Worm (Caenorhabditis elegans) whole organism, L1 larva: ENCODE data around the gene ddx-17.

ENCODE experiments used
- C04F5.9 ChIP-seq: sonication (generic microtip); optimal IDR thresholded peaks from 2 replicates; lab custom pipeline; 2016; ENCODE audit warnings: missing genetic modification characterization, missing compliant biosample characterization
- C34B4.2 ChIP-seq: sonication (generic microtip); optimal IDR thresholded peaks from 2 replicates; lab custom pipeline; 2017; ENCODE audit warnings: mild to moderate bottlenecking, missing genetic modification characterization, missing compliant biosample characterization
- F16B12.6 ChIP-seq: fragments of 150-350 bp; optimal IDR thresholded peaks from 2 replicates; lab custom pipeline; 2014; ENCODE audit warnings: missing biosample characterization, missing genetic modification characterization
- ceh-8 ChIP-seq: fragments of 200-800 bp; sonication (Bioruptor generic); optimal IDR thresholded peaks from 2 replicates; lab custom pipeline; 2018; ENCODE audit warnings: mild to moderate bottlenecking, missing genetic modification characterization, moderate library complexity, missing compliant biosample characterization
- ceh-88 ChIP-seq: fragments of 200-800 bp; sonication (Bioruptor generic); IDR thresholded peaks from 2 replicates; pipeline ENCODE4 v1.3.6; 2022; ENCODE audit warnings: missing genetic modification characterization, missing compliant biosample characterization
- ces-1 ChIP-seq: fragments of 150-350 bp; optimal IDR thresholded peaks from 2 replicates; lab custom pipeline; 2014; ENCODE audit warnings: missing biosample characterization, missing genetic modification reagents, missing genetic modification characterization
- dsc-1 ChIP-seq: sonication (generic microtip); optimal IDR thresholded peaks from 2 replicates; lab custom pipeline; 2016; ENCODE audit warnings: mild to moderate bottlenecking, missing genetic modification characterization, missing compliant biosample characterization
- efl-1 ChIP-seq, 4 experiments: fragments of 150-350 bp; optimal IDR thresholded peaks in 3 of 4; peaks in 1 of 4; 1 replicate in 1 of 4; 2 replicates in 3 of 4; lab custom pipeline; 2014; ENCODE audit warnings: missing biosample characterization in 2 of 4, missing genetic modification characterization in 2 of 4, missing genetic modification reagents in 2 of 4
- efl-3 ChIP-seq: fragments of 200-800 bp; sonication (Bioruptor generic); optimal IDR thresholded peaks from 2 replicates; lab custom pipeline; 2018; ENCODE audit warnings: mild to moderate bottlenecking, missing genetic modification characterization, missing compliant biosample characterization
- egl-13 ChIP-seq: sonication (generic microtip); optimal IDR thresholded peaks from 2 replicates; lab custom pipeline; 2016; ENCODE audit warnings: missing genotype, missing genetic modification reagents, missing genetic modification characterization, missing compliant biosample characterization
- egl-27 ChIP-seq, 2 experiments: fragments of 150-350 bp in 1 of 2; sonication (generic microtip); optimal IDR thresholded peaks; 3 replicates each; lab custom pipeline; 2017 to 2018; ENCODE audit warnings: missing biosample characterization in 2 of 2, missing genetic modification characterization in 2 of 2, missing genetic modification reagents in 2 of 2
- elt-2 ChIP-seq: sonication (generic microtip); optimal IDR thresholded peaks from 2 replicates; lab custom pipeline; 2016; ENCODE audit warnings: missing genetic modification characterization, mild to moderate bottlenecking, inconsistent platforms, missing compliant biosample characterization, missing genetic modification reagents
- elt-3 ChIP-seq, 6 experiments: fragments of 150-350 bp in 1 of 6; sonication (generic microtip); optimal IDR thresholded peaks; 2 replicates each; lab custom pipeline; 2017 to 2018; ENCODE audit warnings: missing biosample characterization in 6 of 6, missing genetic modification characterization in 6 of 6, inconsistent platforms in 1 of 6
- ets-5 ChIP-seq: fragments of 200-800 bp; sonication (Bioruptor generic); IDR thresholded peaks from 2 replicates; pipeline ENCODE4 v1.3.6; 2022; ENCODE audit warnings: missing genetic modification characterization, missing compliant biosample characterization
- fkh-4 ChIP-seq: sonication (generic microtip); optimal IDR thresholded peaks from 2 replicates; lab custom pipeline; 2016; ENCODE audit warnings: missing compliant biosample characterization, missing genetic modification characterization, borderline replicate concordance
- fkh-8 ChIP-seq: sonication (generic microtip); optimal IDR thresholded peaks from 2 replicates; lab custom pipeline; 2016; ENCODE audit warnings: mild to moderate bottlenecking, missing genetic modification characterization, missing compliant biosample characterization
- fos-1 ChIP-seq: fragments of 150-350 bp; optimal IDR thresholded peaks from 2 replicates; lab custom pipeline; 2014; ENCODE audit warnings: missing biosample characterization, missing genetic modification characterization
- grh-1 ChIP-seq: fragments of 200-800 bp; sonication (Bioruptor generic); IDR thresholded peaks from 2 replicates; pipeline ENCODE4 v1.3.6; 2022; ENCODE audit warnings: missing genetic modification reagents, missing genetic modification characterization, missing compliant biosample characterization
- hpl-2 ChIP-seq: fragments of 150-350 bp; optimal IDR thresholded peaks from 2 replicates; lab custom pipeline; 2014; ENCODE audit warnings: missing biosample characterization, missing genetic modification reagents, missing genetic modification characterization
- irx-1 ChIP-seq: sonication (generic microtip); optimal IDR thresholded peaks from 2 replicates; lab custom pipeline; 2016; ENCODE audit warnings: missing genetic modification characterization, missing compliant biosample characterization
- isw-1 ChIP-seq: fragments of 200-800 bp; sonication (Bioruptor generic); IDR thresholded peaks from 2 replicates; pipeline ENCODE4 v1.3.6; 2022; ENCODE audit warnings: missing genetic modification characterization, missing compliant biosample characterization
- jun-1 ChIP-seq: fragments of 150-350 bp; optimal IDR thresholded peaks from 2 replicates; lab custom pipeline; 2014; ENCODE audit warnings: missing biosample characterization, missing genetic modification reagents, missing genetic modification characterization
- lin-13 ChIP-seq: fragments of 150-350 bp; optimal IDR thresholded peaks from 2 replicates; lab custom pipeline; 2014; ENCODE audit warnings: missing biosample characterization, missing genetic modification reagents, missing genetic modification characterization
- lin-15B ChIP-seq: fragments of 150-350 bp; sonication (generic microtip); optimal IDR thresholded peaks from 3 replicates; lab custom pipeline; 2014; ENCODE audit warnings: missing biosample characterization, missing genetic modification characterization
- lin-39 ChIP-seq: fragments of 150-350 bp; optimal IDR thresholded peaks from 2 replicates; lab custom pipeline; 2014; ENCODE audit warnings: missing biosample characterization, missing genetic modification reagents, missing genetic modification characterization
- lir-3 ChIP-seq: sonication (generic microtip); optimal IDR thresholded peaks from 2 replicates; lab custom pipeline; 2016; ENCODE audit warnings: mild to moderate bottlenecking, missing genetic modification characterization, moderate library complexity, missing compliant biosample characterization; ENCODE audit not compliant: poor library complexity
- mab-9 ChIP-seq: fragments of 200-800 bp; sonication (Bioruptor generic); IDR thresholded peaks from 2 replicates; pipeline ENCODE4 v1.3.6; 2022; ENCODE audit warnings: missing genetic modification reagents, missing genetic modification characterization, missing compliant biosample characterization
- mef-2 ChIP-seq: fragments of 150-350 bp; optimal IDR thresholded peaks from 2 replicates; lab custom pipeline; 2014; ENCODE audit warnings: missing biosample characterization, missing genetic modification characterization
- nhr-12 ChIP-seq: sonication (generic microtip); optimal IDR thresholded peaks from 2 replicates; lab custom pipeline; 2017; ENCODE audit warnings: missing biosample characterization, missing genetic modification characterization
- nhr-19 ChIP-seq: fragments of 200-800 bp; sonication (Bioruptor generic); conservative IDR thresholded peaks from 2 replicates; pipeline ENCODE4 v1.3.6; 2022; ENCODE audit warnings: missing genetic modification characterization, missing compliant biosample characterization
- nhr-20 ChIP-seq: sonication (generic microtip); optimal IDR thresholded peaks from 2 replicates; lab custom pipeline; 2016; ENCODE audit warnings: mild to moderate bottlenecking, missing genetic modification characterization, missing compliant biosample characterization
- nhr-77 ChIP-seq: fragments of 150-350 bp; optimal IDR thresholded peaks from 2 replicates; lab custom pipeline; 2014; ENCODE audit warnings: missing biosample characterization, missing genetic modification characterization
- nhr-85 ChIP-seq: sonication (generic microtip); peaks from one replicate; lab custom pipeline; 2016; ENCODE audit warnings: missing genetic modification characterization, inconsistent platforms, missing compliant biosample characterization
- nhr-90 ChIP-seq: sonication (generic microtip); optimal IDR thresholded peaks from 2 replicates; lab custom pipeline; 2016; ENCODE audit warnings: mild to moderate bottlenecking, missing genetic modification characterization, missing compliant biosample characterization; ENCODE audit not compliant: poor library complexity
- pqm-1 ChIP-seq: sonication (generic microtip); optimal IDR thresholded peaks from 3 replicates; lab custom pipeline; 2017; ENCODE audit warnings: missing biosample characterization, missing genetic modification characterization
- skn-1 ChIP-seq: fragments of 150-350 bp; optimal IDR thresholded peaks from 2 replicates; lab custom pipeline; 2014; ENCODE audit warnings: missing biosample characterization, missing genetic modification characterization
- snpc-4 ChIP-seq: fragments of 150-350 bp; optimal IDR thresholded peaks from 2 replicates; lab custom pipeline; 2014; ENCODE audit warnings: missing biosample characterization, missing genetic modification characterization
- unc-130 ChIP-seq: fragments of 150-350 bp; optimal IDR thresholded peaks from 2 replicates; lab custom pipeline; 2017; ENCODE audit warnings: missing biosample characterization, missing genetic modification characterization, inconsistent platforms
- unc-86 ChIP-seq: sonication (generic microtip); optimal IDR thresholded peaks from 2 replicates; lab custom pipeline; 2016; ENCODE audit warnings: missing genetic modification characterization, missing compliant biosample characterization
- unc-98 ChIP-seq: fragments of 200-800 bp; sonication (Bioruptor generic); IDR thresholded peaks from 2 replicates; pipeline ENCODE4 v1.3.6; 2022; ENCODE audit warnings: missing genetic modification characterization, missing compliant biosample characterization
- vab-15 ChIP-seq: sonication (generic microtip); optimal IDR thresholded peaks from 2 replicates; lab custom pipeline; 2017; ENCODE audit warnings: missing genotype, mild to moderate bottlenecking, missing genetic modification characterization, missing compliant biosample characterization
- xbp-1 ChIP-seq: sonication (generic microtip); optimal IDR thresholded peaks from 2 replicates; lab custom pipeline; 2016; ENCODE audit warnings: missing genetic modification characterization, missing compliant biosample characterization
- zag-1 ChIP-seq: fragments of 150-350 bp; optimal IDR thresholded peaks from 2 replicates; lab custom pipeline; 2014; ENCODE audit warnings: missing biosample characterization, missing genetic modification characterization
- zip-4 ChIP-seq: fragments of 200-800 bp; sonication (Bioruptor generic); optimal IDR thresholded peaks from 2 replicates; lab custom pipeline; 2018; ENCODE audit warnings: mild to moderate bottlenecking, missing genetic modification characterization, moderate library complexity, missing compliant biosample characterization

The ddx-17 gene

DNA sequence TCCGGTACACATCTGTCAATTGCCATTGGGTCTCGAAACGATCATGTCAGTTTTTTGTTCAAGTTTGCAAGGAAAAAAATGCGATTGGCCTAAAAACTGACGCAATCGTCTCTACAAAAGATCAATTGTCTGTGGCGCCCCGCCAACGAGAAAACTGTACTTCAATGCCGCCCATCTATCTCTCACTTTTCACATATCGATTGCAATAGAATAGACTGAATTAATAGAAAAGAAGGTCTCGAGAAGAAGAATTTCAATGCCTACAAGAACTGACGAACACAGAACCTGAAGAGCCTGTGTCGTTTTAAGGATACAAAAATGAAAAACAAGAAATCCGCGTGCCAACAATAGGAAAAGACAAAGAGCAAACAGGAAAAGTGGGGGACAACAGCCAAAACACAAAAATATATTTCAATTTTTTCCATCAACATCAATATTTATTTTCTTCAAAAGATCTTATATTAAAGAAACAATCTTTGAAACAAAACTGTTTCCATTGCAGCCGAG, 3.4 kb downstream of the ddx-17 start (continued):
- no peak for TF ChIP-seq C34B4.2 (tag; lab: Kevin White, UChicago)
- TF ChIP-seq dsc-1 (tag; lab: Kevin White, UChicago): no peak
- no peak for TF ChIP-seq nhr-12 (tag; lab: Kevin White, UChicago)
- TF ChIP-seq lin-39: no peak
- no peak for TF ChIP-seq jun-1 (tag; lab: Kevin White, UChicago)
- peak; percentile 5 for TF ChIP-seq nhr-77 (tag; lab: Kevin White, UChicago)
- TF ChIP-seq nhr-85: no peak
- TF ChIP-seq ceh-8 (GFP tag; lab: Kevin White, UChicago): no peak
- no peak for TF ChIP-seq zag-1 (tag; lab: Kevin White, UChicago)
- TF ChIP-seq zip-4: no peak
- TF ChIP-seq skn-1 (tag; lab: Kevin White, UChicago): no peak
- no peak for TF ChIP-seq lir-3 (tag; lab: Kevin White, UChicago)
- TF ChIP-seq lin-13: peak; percentile 17
- TF ChIP-seq isw-1 (GFP tag; lab: Robert Waterston, UW): no peak
- TF ChIP-seq nhr-90 (tag; lab: Kevin White, UChicago): peak; percentile 20
- no peak for TF ChIP-seq unc-98 (GFP tag; lab: Robert Waterston, UW)
- no peak for TF ChIP-seq unc-130 (tag; lab: Kevin White, UChicago)
- TF ChIP-seq pqm-1 (tag; lab: Kevin White, UChicago): no peak
- TF ChIP-seq elt-2 (tag; lab: Kevin White, UChicago): no peak
- no peak for TF ChIP-seq hpl-2 (GFP tag; lab: Kevin White, UChicago)
- no peak for TF ChIP-seq unc-86
- no peak for TF ChIP-seq ets-5
- TF ChIP-seq C04F5.9 (tag; lab: Kevin White, UChicago): no peak
- peak; percentile 4 to 9 for TF ChIP-seq efl-1 (optimal IDR thresholded peaks at IDR 0.05; lab: Kevin White, UChicago)
- peak in 1 of 2 experiments; percentile 54 for TF ChIP-seq efl-1 (GFP tag; optimal IDR thresholded peaks at IDR 0.05 in 1 of 2; lab: Kevin White, UChicago)
- TF ChIP-seq fos-1 (tag; lab: Kevin White, UChicago): no peak
- TF ChIP-seq ces-1 (GFP tag; lab: Kevin White, UChicago): no peak
- no peak for TF ChIP-seq lin-15B
- no peak for TF ChIP-seq xbp-1 (tag; lab: Kevin White, UChicago)
- TF ChIP-seq mab-9 (GFP tag; lab: Robert Waterston, UW): peak; percentile 36; the same call in 1 of the 2 replicates
- TF ChIP-seq elt-3 (tag; optimal IDR thresholded peaks at IDR 0.05; lab: Kevin White, UChicago): no peak
- TF ChIP-seq fkh-4 (tag; lab: Kevin White, UChicago): no peak
- TF ChIP-seq irx-1 (tag; lab: Kevin White, UChicago): no peak
- TF ChIP-seq grh-1: no peak
- TF ChIP-seq vab-15: no peak
- no peak for TF ChIP-seq fkh-8 (tag; lab: Kevin White, UChicago)
- TF ChIP-seq efl-3: no peak
- no peak for TF ChIP-seq snpc-4
- no peak for TF ChIP-seq F16B12.6
- no peak for TF ChIP-seq ceh-88
- no peak for TF ChIP-seq mef-2
- TF ChIP-seq nhr-19 (GFP tag; lab: Robert Waterston, UW): no peak
- peak; percentile 33 for TF ChIP-seq nhr-20 (tag; lab: Kevin White, UChicago)
- no peak for TF ChIP-seq egl-13 (tag; lab: Kevin White, UChicago)
- TF ChIP-seq egl-27 (tag; optimal IDR thresholded peaks at IDR 0.05; lab: Kevin White, UChicago): no peak
